Fruit fly (Drosophila melanogaster) whole organism, prepupa: ENCODE data around the gene CG10481.

Source experiments
- Blimp-1 ChIP-seq: fragments of 200-800 bp; sonication (Bioruptor generic); optimal IDR thresholded peaks from 3 replicates; lab custom pipeline; 2017; ENCODE audit warnings: missing biosample characterization, missing genetic modification characterization, mild to moderate bottlenecking, moderate library complexity, missing genetic modification reagents
- CG10631 ChIP-seq: fragments of 200-800 bp; sonication (Bioruptor generic); optimal IDR thresholded peaks from 2 replicates; lab custom pipeline; 2016; ENCODE audit warnings: missing biosample characterization, missing genetic modification characterization
- CG11294 ChIP-seq: fragments of 200-800 bp; sonication (Bioruptor generic); IDR thresholded peaks from 2 replicates; pipeline ENCODE4 v1.3.6; 2022; ENCODE audit warnings: missing biosample characterization, missing genetic modification characterization
- CG15336 ChIP-seq: fragments of 200-800 bp; sonication (Bioruptor generic); IDR thresholded peaks from 2 replicates; pipeline ENCODE4 v1.3.6; 2022; ENCODE audit warnings: missing biosample characterization, missing genetic modification characterization
- CG16779 ChIP-seq: fragments of 200-800 bp; sonication (Bioruptor generic); optimal IDR thresholded peaks from 3 replicates; lab custom pipeline; 2017; ENCODE audit warnings: missing biosample characterization, mild to moderate bottlenecking, missing genetic modification characterization
- CG31627 ChIP-seq: fragments of 200-800 bp; sonication (Bioruptor generic); optimal IDR thresholded peaks from 3 replicates; lab custom pipeline; 2016; ENCODE audit warnings: missing biosample characterization, missing genetic modification characterization
- CG34406 ChIP-seq: fragments of 200-800 bp; sonication (Bioruptor generic); optimal IDR thresholded peaks from 3 replicates; lab custom pipeline; 2016; ENCODE audit warnings: missing biosample characterization, missing genetic modification characterization
- CG3919 ChIP-seq: fragments of 200-800 bp; sonication (Bioruptor generic); optimal IDR thresholded peaks from 3 replicates; lab custom pipeline; 2016; ENCODE audit warnings: missing biosample characterization, missing genetic modification characterization
- CG4318 ChIP-seq: fragments of 200-800 bp; sonication (Bioruptor generic); optimal IDR thresholded peaks from 3 replicates; lab custom pipeline; 2017; ENCODE audit warnings: missing biosample characterization, mild to moderate bottlenecking, missing genetic modification characterization
- CG6163 ChIP-seq: fragments of 200-800 bp; sonication (Bioruptor generic); IDR thresholded peaks from 3 replicates; pipeline ENCODE4 v1.3.6; 2022; ENCODE audit warnings: missing biosample characterization, missing genetic modification characterization
- CG6276 ChIP-seq: fragments of 200-800 bp; sonication (Bioruptor generic); optimal IDR thresholded peaks from 2 replicates; lab custom pipeline; 2017; ENCODE audit warnings: missing biosample characterization, mild to moderate bottlenecking, missing genetic modification characterization
- CG6792 ChIP-seq: fragments of 200-800 bp; sonication (Bioruptor generic); optimal IDR thresholded peaks from 3 replicates; lab custom pipeline; 2016; ENCODE audit warnings: missing biosample characterization, missing genetic modification characterization
- CG6808 ChIP-seq: fragments of 200-800 bp; sonication (Bioruptor generic); optimal IDR thresholded peaks from 3 replicates; lab custom pipeline; 2017; ENCODE audit warnings: missing biosample characterization, missing genetic modification characterization, mild to moderate bottlenecking, moderate library complexity, missing genetic modification reagents
- CG6854 ChIP-seq: fragments of 200-800 bp; sonication (Bioruptor generic); optimal IDR thresholded peaks from 2 replicates; lab custom pipeline; 2017; ENCODE audit warnings: missing biosample characterization, mild to moderate bottlenecking, missing genetic modification characterization
- CG7368 ChIP-seq: fragments of 200-800 bp; sonication (Bioruptor generic); optimal IDR thresholded peaks from 3 replicates; lab custom pipeline; 2016; ENCODE audit warnings: missing biosample characterization, missing genetic modification characterization
- CG8119 ChIP-seq: fragments of 200-800 bp; sonication (Bioruptor generic); IDR thresholded peaks from 3 replicates; pipeline ENCODE4 v1.3.6; 2022; ENCODE audit warnings: missing biosample characterization, missing genetic modification characterization
- CG8319 ChIP-seq: fragments of 200-800 bp; sonication (Bioruptor generic); optimal IDR thresholded peaks from 3 replicates; lab custom pipeline; 2016; ENCODE audit warnings: missing biosample characterization, missing genetic modification characterization
- CG9139 ChIP-seq: fragments of 200-800 bp; sonication (Bioruptor generic); optimal IDR thresholded peaks from 3 replicates; lab custom pipeline; 2017; ENCODE audit warnings: missing biosample characterization, mild to moderate bottlenecking, missing genetic modification characterization
- Eip75B ChIP-seq: fragments of 200-800 bp; sonication (Bioruptor generic); optimal IDR thresholded peaks from 3 replicates; lab custom pipeline; 2016; ENCODE audit warnings: missing biosample characterization, missing genetic modification characterization
- Eip78C ChIP-seq: fragments of 200-800 bp; sonication (Bioruptor generic); peaks from one replicate; lab custom pipeline; 2016; ENCODE audit warnings: missing biosample characterization, missing genetic modification characterization
- Eip93F ChIP-seq: fragments of 200-800 bp; sonication (Bioruptor generic); optimal IDR thresholded peaks from 2 replicates; lab custom pipeline; 2016; ENCODE audit warnings: missing biosample characterization, mild to moderate bottlenecking, missing genetic modification characterization
- Ets21C ChIP-seq: fragments of 200-800 bp; sonication (Bioruptor generic); optimal IDR thresholded peaks from 3 replicates; lab custom pipeline; 2016; ENCODE audit warnings: missing biosample characterization, missing genetic modification characterization
- Ets96B ChIP-seq: fragments of 200-800 bp; optimal IDR thresholded peaks from 2 replicates; lab custom pipeline; 2019; ENCODE audit warnings: missing biosample characterization, mild to moderate bottlenecking, missing genetic modification characterization, moderate library complexity
- Gug ChIP-seq: fragments of 200-800 bp; sonication (Bioruptor generic); IDR thresholded peaks from 2 replicates; pipeline ENCODE4 v1.3.6; 2022; ENCODE audit warnings: missing biosample characterization, missing genetic modification characterization
- Hr38 ChIP-seq: sonication (Bioruptor generic); optimal IDR thresholded peaks from 2 replicates; lab custom pipeline; 2016; ENCODE audit warnings: missing biosample characterization, missing genetic modification characterization
- Hr39 ChIP-seq: fragments of 200-800 bp; sonication (Bioruptor generic); optimal IDR thresholded peaks from 2 replicates; lab custom pipeline; 2016; ENCODE audit warnings: missing biosample characterization, missing genetic modification characterization
- Hr4 ChIP-seq: fragments of 200-800 bp; sonication (Bioruptor generic); optimal IDR thresholded peaks from 3 replicates; lab custom pipeline; 2016; ENCODE audit warnings: missing biosample characterization, missing genetic modification characterization
- Lpt ChIP-seq: fragments of 200-800 bp; sonication (Bioruptor generic); optimal IDR thresholded peaks from 3 replicates; lab custom pipeline; 2016; ENCODE audit warnings: missing biosample characterization, missing genetic modification characterization
- OdsH ChIP-seq: fragments of 200-800 bp; sonication (Bioruptor generic); optimal IDR thresholded peaks from 3 replicates; lab custom pipeline; 2016; ENCODE audit warnings: missing biosample characterization, missing genetic modification characterization
- Smox ChIP-seq: fragments of 200-800 bp; sonication (Bioruptor generic); optimal IDR thresholded peaks from 3 replicates; lab custom pipeline; 2016; ENCODE audit warnings: missing biosample characterization, missing genetic modification characterization
- Sox102F ChIP-seq: fragments of 200-800 bp; sonication (Bioruptor generic); optimal IDR thresholded peaks from 2 replicates; lab custom pipeline; 2016; ENCODE audit warnings: missing biosample characterization, mild to moderate bottlenecking, missing genetic modification characterization
- Sox14 ChIP-seq: fragments of 200-800 bp; sonication (Bioruptor generic); optimal IDR thresholded peaks from 3 replicates; lab custom pipeline; 2016; ENCODE audit warnings: missing biosample characterization, missing genetic modification characterization
- Sox15 ChIP-seq: fragments of 200-800 bp; sonication (Bioruptor generic); optimal IDR thresholded peaks from 3 replicates; lab custom pipeline; 2016; ENCODE audit warnings: missing biosample characterization, missing genetic modification characterization
- acj6 ChIP-seq: fragments of 200-800 bp; sonication (Bioruptor generic); optimal IDR thresholded peaks from 3 replicates; lab custom pipeline; 2016; ENCODE audit warnings: missing biosample characterization, missing genetic modification characterization
- cyc ChIP-seq: fragments of 200-800 bp; sonication (Bioruptor generic); optimal IDR thresholded peaks from 3 replicates; lab custom pipeline; 2016; ENCODE audit warnings: missing biosample characterization, missing genetic modification characterization
- dac ChIP-seq: fragments of 200-800 bp; sonication (Bioruptor generic); optimal IDR thresholded peaks from 2 replicates; lab custom pipeline; 2017; ENCODE audit warnings: missing biosample characterization, mild to moderate bottlenecking, missing genetic modification characterization
- dsx ChIP-seq: fragments of 200-800 bp; optimal IDR thresholded peaks from 3 replicates; lab custom pipeline; 2019; ENCODE audit warnings: missing biosample characterization, mild to moderate bottlenecking, missing genetic modification characterization, moderate library complexity; ENCODE audit not compliant: poor library complexity, severe bottlenecking
- eg ChIP-seq: fragments of 200-800 bp; sonication (Bioruptor generic); IDR thresholded peaks from 3 replicates; pipeline ENCODE4 v1.3.6; 2022; ENCODE audit warnings: missing biosample characterization, missing genetic modification characterization
- fd85E ChIP-seq: fragments of 200-800 bp; sonication (Bioruptor generic); optimal IDR thresholded peaks from 3 replicates; lab custom pipeline; 2016; ENCODE audit warnings: missing biosample characterization, missing genetic modification characterization
- lz ChIP-seq: fragments of 200-800 bp; sonication (Bioruptor generic); optimal IDR thresholded peaks from 3 replicates; lab custom pipeline; 2016; ENCODE audit warnings: missing biosample characterization, missing genetic modification characterization
- net ChIP-seq: fragments of 200-800 bp; sonication (Bioruptor generic); optimal IDR thresholded peaks from 3 replicates; lab custom pipeline; 2016; ENCODE audit warnings: missing biosample characterization, missing genetic modification characterization
- pdm3 ChIP-seq: fragments of 200-800 bp; sonication (Bioruptor generic); optimal IDR thresholded peaks from 3 replicates; lab custom pipeline; 2016; ENCODE audit warnings: missing biosample characterization, missing genetic modification characterization
- salr ChIP-seq, 2 experiments: fragments of 200-800 bp; sonication (Bioruptor generic); optimal IDR thresholded peaks; 3 replicates each; lab custom pipeline; 2016 to 2018; ENCODE audit warnings: missing biosample characterization in 2 of 2, missing genetic modification characterization in 2 of 2, mild to moderate bottlenecking in 1 of 2
- spab ChIP-seq: fragments of 200-800 bp; sonication (Bioruptor generic); optimal IDR thresholded peaks from 2 replicates; lab custom pipeline; 2017; ENCODE audit warnings: missing biosample characterization, mild to moderate bottlenecking, missing genetic modification characterization, missing genetic modification reagents
- ss ChIP-seq, 2 experiments: fragments of 200-800 bp; sonication (Bioruptor generic); optimal IDR thresholded peaks; 2 replicates in 1 of 2; 3 replicates in 1 of 2; lab custom pipeline; 2017 to 2018; ENCODE audit warnings: mild to moderate bottlenecking in 2 of 2, missing biosample characterization in 2 of 2, missing genetic modification characterization in 2 of 2, moderate library complexity in 1 of 2
- svp ChIP-seq: fragments of 200-800 bp; sonication (Bioruptor generic); peaks from one replicate; lab custom pipeline; 2016; ENCODE audit warnings: missing biosample characterization, missing genetic modification characterization
- topi ChIP-seq: fragments of 200-800 bp; sonication (Bioruptor generic); optimal IDR thresholded peaks from 3 replicates; lab custom pipeline; 2016; ENCODE audit warnings: missing biosample characterization, missing genetic modification characterization
- vri ChIP-seq: fragments of 200-800 bp; sonication (Bioruptor generic); optimal IDR thresholded peaks from 3 replicates; lab custom pipeline; 2016; ENCODE audit warnings: missing biosample characterization, mild to moderate bottlenecking, missing genetic modification characterization

CG10481 gene

DNA sequence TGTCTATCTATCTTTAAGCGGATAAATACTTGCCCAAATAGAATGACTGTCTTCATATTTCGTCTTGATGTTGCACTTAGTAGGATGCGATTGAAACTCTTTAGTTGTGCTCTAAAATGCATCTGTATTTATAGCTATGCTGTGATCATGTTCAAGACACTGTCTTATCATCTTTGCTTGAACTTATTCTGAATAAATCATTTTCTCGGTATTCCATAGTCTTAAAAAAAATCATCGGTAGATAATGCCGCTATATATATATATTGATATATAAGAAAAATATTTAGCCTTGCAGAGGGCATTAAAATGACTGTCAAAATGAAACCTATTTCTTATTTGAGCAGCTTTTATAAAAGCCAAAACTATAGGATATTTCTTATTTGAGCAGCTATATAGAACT is 19.9 kb upstream of the CG10481 start, which contains the start of gene TotF:
Gene TotF, minus strand, starts transcription at position 101 of the 400 bp plus-strand sequence.
- TF ChIP-seq vri (GFP tag; lab: Kevin White, UChicago) (no peak), Sox102F (GFP tag; lab: Kevin White, UChicago) (no peak), svp (peak; percentile 62), dac (no peak), cyc (GFP tag; lab: Kevin White, UChicago) (no peak), Sox15 (GFP tag; lab: Kevin White, UChicago) (no peak)

DNA sequence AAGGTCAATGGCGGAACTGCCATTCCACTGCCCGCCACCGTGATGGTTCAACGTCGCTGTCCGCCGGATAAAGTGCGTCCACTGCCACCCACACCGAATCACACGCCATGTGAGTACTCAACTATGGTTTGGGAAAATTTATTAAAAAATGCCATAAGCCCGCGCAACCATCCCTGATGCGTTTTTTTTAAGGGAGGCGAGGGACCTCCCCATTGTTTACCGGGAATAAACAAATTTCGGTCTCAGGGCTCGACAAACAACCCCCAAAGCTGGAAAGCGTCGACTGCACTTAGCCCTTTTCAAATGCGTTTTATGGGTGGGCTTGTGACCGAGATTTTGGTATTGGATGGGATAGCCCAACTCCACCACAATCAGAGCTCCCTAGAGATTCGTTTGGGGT is 15.4 kb upstream of the CG10481 start:
- no peak for TF ChIP-seq CG34406
- TF ChIP-seq Ets21C (GFP tag; lab: Kevin White, UChicago): no peak
- peak; percentile 28 for TF ChIP-seq Eip78C (GFP tag; lab: Kevin White, UChicago)

DNA sequence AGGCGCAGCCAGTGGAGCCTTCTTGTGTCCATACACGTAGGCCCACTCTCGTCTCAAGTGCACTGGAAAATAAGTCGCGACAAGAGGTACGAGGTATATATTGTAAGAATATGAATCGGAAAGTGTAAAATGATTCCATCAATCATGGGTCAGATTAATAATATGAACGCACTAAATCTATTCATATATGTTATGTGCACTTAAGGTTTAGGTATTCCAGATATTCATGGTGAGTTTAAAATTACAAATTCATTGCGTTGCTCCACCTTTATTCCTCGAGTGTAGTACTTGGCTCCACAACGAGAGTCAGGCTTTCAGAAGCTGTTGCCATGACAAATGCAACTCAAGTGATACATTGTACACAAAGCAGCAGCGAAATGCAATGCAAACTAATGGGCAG is 12.9 kb upstream of the CG10481 start:
- TF ChIP-seq cyc (GFP tag; lab: Kevin White, UChicago) (peak; percentile 75), eg (0 out of 3 replicates have a peak, but pooled peaks have one; percentile 43), CG31627 (GFP tag; lab: Kevin White, UChicago) (peak; percentile 55), Eip75B (peak; percentile 70), Blimp-1 (GFP tag; lab: Kevin White, UChicago) (no peak), CG6854 (GFP tag; lab: Kevin White, UChicago) (no peak), Eip78C (GFP tag; lab: Kevin White, UChicago) (peak; percentile 92), Hr39 (GFP tag; lab: Kevin White, UChicago) (peak; percentile 60), CG6792 (GFP tag; lab: Kevin White, UChicago) (peak; percentile 42), dsx (GFP tag; lab: Kevin White, UChicago) (peak; percentile 74), acj6 (GFP tag; lab: Kevin White, UChicago) (peak; percentile 69), CG6808 (GFP tag; lab: Kevin White, UChicago) (peak; percentile 44), net (GFP tag; lab: Kevin White, UChicago) (peak; percentile 55), CG34406 (peak; percentile 57), ss (GFP tag; optimal IDR thresholded peaks at IDR 0.05; lab: Kevin White, UChicago) (peak; percentile 29 to 46), OdsH (GFP tag; lab: Kevin White, UChicago) (peak; percentile 75), Sox102F (GFP tag; lab: Kevin White, UChicago) (peak; percentile 66), Ets96B (peak; percentile 55), CG7368 (GFP tag; lab: Kevin White, UChicago) (peak; percentile 33), CG4318 (GFP tag; lab: Kevin White, UChicago) (peak; percentile 54), CG16779 (tag; lab: Kevin White, UChicago) (peak; percentile 22), Lpt (GFP tag; lab: Kevin White, UChicago) (no peak), pdm3 (peak; percentile 45), CG6276 (GFP tag; lab: Kevin White, UChicago) (peak; percentile 45), Gug (GFP tag; lab: Robert Waterston, UW) (peak; percentile 20; the same call in 1 of the 2 replicates), Smox (GFP tag; lab: Kevin White, UChicago) (peak; percentile 74), CG8319 (GFP tag; lab: Kevin White, UChicago) (no peak), Sox14 (GFP tag; lab: Kevin White, UChicago) (peak; percentile 77), Eip93F (GFP tag; lab: Kevin White, UChicago) (no peak), CG8119 (GFP tag; lab: Robert Waterston, UW) (peak; percentile 63; the same call in 2 of the 3 replicates), salr (GFP tag; optimal IDR thresholded peaks at IDR 0.05; lab: Kevin White, UChicago) (peak; percentile 20 to 44), dac (no peak), CG6163 (GFP tag; lab: Robert Waterston, UW) (peak; percentile 69), vri (GFP tag; lab: Kevin White, UChicago) (peak; percentile 26), CG15336 (peak; percentile 78), CG9139 (GFP tag; lab: Kevin White, UChicago) (peak; percentile 5), spab (GFP tag; lab: Kevin White, UChicago) (peak; percentile 32), lz (peak; percentile 59), fd85E (GFP tag; lab: Kevin White, UChicago) (no peak), CG3919 (GFP tag; lab: Kevin White, UChicago) (peak; percentile 80), Hr38 (GFP tag; lab: Kevin White, UChicago) (no peak), CG11294 (GFP tag; lab: Robert Waterston, UW) (no peak), CG10631 (GFP tag; lab: Kevin White, UChicago) (peak; percentile 70), Hr4 (GFP tag; lab: Kevin White, UChicago) (peak; percentile 61), topi (GFP tag; lab: Kevin White, UChicago) (peak; percentile 80)
